Fruit fly (Drosophila melanogaster) whole organism, embryonic: ENCODE measurements around the gene CG6959.

Source experiments
- Bgb ChIP-seq: fragments of 200-800 bp; sonication (Bioruptor generic); IDR thresholded peaks from 2 replicates; pipeline ENCODE4 v1.3.6; 2022; ENCODE audit warnings: missing biosample characterization, missing genetic modification characterization; ENCODE audit not compliant: partially characterized antibody
- CG10274 ChIP-seq: fragments of 200-800 bp; sonication (Bioruptor generic); optimal IDR thresholded peaks from 3 replicates; lab custom pipeline; 2017; ENCODE audit warnings: missing biosample characterization, mild to moderate bottlenecking, missing genetic modification characterization
- CG10959 ChIP-seq: fragments of 200-800 bp; sonication (Bioruptor generic); IDR thresholded peaks from 2 replicates; pipeline ENCODE4 v1.3.6; 2022; ENCODE audit warnings: missing biosample characterization, missing genetic modification characterization
- CG14441 ChIP-seq: fragments of 200-800 bp; sonication (Bioruptor generic); IDR thresholded peaks from 2 replicates; pipeline ENCODE4 v1.3.6; 2022; ENCODE audit warnings: missing biosample characterization, missing genetic modification characterization
- CG2199 ChIP-seq: fragments of 200-800 bp; sonication (Bioruptor generic); IDR thresholded peaks from 3 replicates; pipeline ENCODE4 v1.3.6; 2022; ENCODE audit warnings: missing biosample characterization, missing genetic modification characterization
- CG6175 ChIP-seq: fragments of 200-800 bp; sonication (Bioruptor generic); IDR thresholded peaks from 3 replicates; pipeline ENCODE4 v1.3.6; 2022; ENCODE audit warnings: missing biosample characterization, missing genetic modification characterization
- CG6791 ChIP-seq: fragments of 200-800 bp; sonication (Bioruptor generic); IDR thresholded peaks from 3 replicates; pipeline ENCODE4 v1.3.6; 2022; ENCODE audit warnings: missing biosample characterization, missing genetic modification characterization; ENCODE audit not compliant: partially characterized antibody
- CG6813 ChIP-seq: fragments of 200-800 bp; sonication (Bioruptor generic); optimal IDR thresholded peaks from 2 replicates; lab custom pipeline; 2017; ENCODE audit warnings: missing biosample characterization, missing genetic modification characterization, mild to moderate bottlenecking, moderate library complexity, missing genetic modification reagents
- CG8290 ChIP-seq, 3 experiments: fragments of 200-800 bp; sonication (Bioruptor generic); optimal IDR thresholded peaks; 2 replicates each; lab custom pipeline; 2016 to 2019; ENCODE audit warnings: missing biosample characterization in 3 of 3, missing genetic modification characterization in 3 of 3, mild to moderate bottlenecking in 2 of 3, moderate library complexity in 1 of 3
- CG8765 ChIP-seq: fragments of 200-800 bp; sonication (Bioruptor generic); IDR thresholded peaks from 2 replicates; pipeline ENCODE4 v1.3.6; 2022; ENCODE audit warnings: missing biosample characterization, missing genetic modification characterization
- D19A ChIP-seq: fragments of 200-800 bp; optimal IDR thresholded peaks from 3 replicates; lab custom pipeline; 2019; ENCODE audit warnings: missing biosample characterization, mild to moderate bottlenecking, missing genetic modification characterization, moderate library complexity
- Deaf1 ChIP-seq: fragments of 200-800 bp; optimal IDR thresholded peaks from 3 replicates; lab custom pipeline; 2019; ENCODE audit warnings: missing biosample characterization, mild to moderate bottlenecking, missing genetic modification characterization, moderate library complexity
- Drgx ChIP-seq: fragments of 200-800 bp; sonication (Bioruptor generic); IDR thresholded peaks from 2 replicates; pipeline ENCODE4 v1.3.6; 2022; ENCODE audit warnings: missing biosample characterization, missing genetic modification characterization
- Ets65A ChIP-seq: fragments of 200-800 bp; sonication (Bioruptor generic); peaks from one replicate; lab custom pipeline; 2016; ENCODE audit warnings: missing biosample characterization, missing genetic modification characterization
- Gug ChIP-seq: fragments of 200-800 bp; sonication (Bioruptor generic); IDR thresholded peaks from 4 replicates; pipeline ENCODE4 v1.3.6; 2022; ENCODE audit warnings: missing biosample characterization, missing genetic modification characterization
- HLHmδ ChIP-seq: fragments of 200-800 bp; sonication (Bioruptor generic); optimal IDR thresholded peaks from 2 replicates; lab custom pipeline; 2018; ENCODE audit warnings: missing biosample characterization, mild to moderate bottlenecking, missing genetic modification characterization, moderate library complexity
- MESR4 ChIP-seq: fragments of 200-800 bp; sonication (Bioruptor generic); optimal IDR thresholded peaks from 2 replicates; lab custom pipeline; 2018; ENCODE audit warnings: missing biosample characterization, mild to moderate bottlenecking, missing genetic modification characterization, moderate library complexity
- Med ChIP-seq: fragments of 200-800 bp; sonication (Bioruptor generic); peaks from one replicate; lab custom pipeline; 2016; ENCODE audit warnings: missing biosample characterization, missing genetic modification characterization, mild to moderate bottlenecking, inconsistent platforms, moderate library complexity
- Sin3A ChIP-seq: fragments of >200 bp; optimal IDR thresholded peaks from 2 replicates; lab custom pipeline; 2018
- Sry-δ ChIP-seq: fragments of 200-800 bp; sonication (Bioruptor generic); optimal IDR thresholded peaks from 2 replicates; lab custom pipeline; 2016; ENCODE audit warnings: missing biosample characterization, missing genetic modification characterization
- Xrp1 ChIP-seq: fragments of 200-800 bp; sonication (Bioruptor generic); IDR thresholded peaks from 2 replicates; pipeline ENCODE4 v1.3.6; 2022; ENCODE audit warnings: missing biosample characterization, missing genetic modification characterization
- ara ChIP-seq: fragments of 200-800 bp; sonication (Bioruptor generic); IDR thresholded peaks from 2 replicates; pipeline ENCODE4 v1.3.6; 2022; ENCODE audit warnings: missing biosample characterization, missing genetic modification characterization
- bbx ChIP-seq: fragments of 200-800 bp; sonication (Bioruptor generic); IDR thresholded peaks from 2 replicates; pipeline ENCODE4 v1.3.6; 2022; ENCODE audit warnings: missing biosample characterization, missing genetic modification characterization; ENCODE audit not compliant: partially characterized antibody
- cg ChIP-seq: fragments of 200-800 bp; sonication (Bioruptor generic); optimal IDR thresholded peaks from 3 replicates; lab custom pipeline; 2019; ENCODE audit warnings: missing biosample characterization, mild to moderate bottlenecking, missing genetic modification characterization, moderate library complexity
- chinmo ChIP-seq: fragments of 200-800 bp; sonication (Bioruptor generic); IDR thresholded peaks from 4 replicates; pipeline ENCODE4 v1.3.6; 2022; ENCODE audit warnings: missing biosample characterization, missing genetic modification characterization; ENCODE audit not compliant: partially characterized antibody
- ci ChIP-seq: fragments of 200-800 bp; sonication (Bioruptor generic); IDR thresholded peaks from 3 replicates; pipeline ENCODE4 v1.3.6; 2022; ENCODE audit warnings: missing biosample characterization, missing genetic modification characterization
- dm ChIP-seq: fragments of 200-800 bp; sonication (Bioruptor generic); optimal IDR thresholded peaks from 3 replicates; lab custom pipeline; 2016; ENCODE audit warnings: missing biosample characterization, missing genetic modification characterization
- emc ChIP-seq: fragments of 200-800 bp; sonication (Bioruptor generic); optimal IDR thresholded peaks from 2 replicates; lab custom pipeline; 2016; ENCODE audit warnings: missing biosample characterization, missing genetic modification characterization
- kah ChIP-seq: fragments of 200-800 bp; sonication (Bioruptor generic); optimal IDR thresholded peaks from 2 replicates; lab custom pipeline; 2018; ENCODE audit warnings: missing biosample characterization, mild to moderate bottlenecking, missing genetic modification characterization
- kni ChIP-seq: fragments of 200-800 bp; sonication (Bioruptor generic); optimal IDR thresholded peaks from 3 replicates; lab custom pipeline; 2017; ENCODE audit warnings: mild to moderate bottlenecking, missing biosample characterization, missing genetic modification reagents, missing genetic modification characterization
- lov ChIP-seq, 2 experiments: fragments of 200-800 bp in 1 of 2; fragments of >200 bp in 1 of 2; sonication (Bioruptor generic) in 1 of 2; IDR thresholded peaks in 1 of 2; optimal IDR thresholded peaks in 1 of 2; 2 replicates in 1 of 2; 3 replicates in 1 of 2; pipeline versions ENCODE4 v1.3.6 to Lab custom; 2017 to 2022; ENCODE audit warnings: missing biosample characterization in 1 of 2, missing genetic modification characterization in 1 of 2
- otp ChIP-seq: fragments of 200-800 bp; sonication (Bioruptor generic); IDR thresholded peaks from 3 replicates; pipeline ENCODE4, ENCODE4 v1.3.6; 2022; ENCODE audit warnings: missing biosample characterization, missing genetic modification characterization
- pros ChIP-seq: fragments of 200-800 bp; sonication (Bioruptor generic); optimal IDR thresholded peaks from 3 replicates; lab custom pipeline; 2019; ENCODE audit warnings: missing biosample characterization, mild to moderate bottlenecking, missing genetic modification characterization, moderate library complexity
- ranshi ChIP-seq: fragments of 200-800 bp; sonication (Bioruptor generic); IDR thresholded peaks from 2 replicates; pipeline ENCODE4 v1.3.6; 2022; ENCODE audit warnings: missing biosample characterization, missing genetic modification characterization
- slbo ChIP-seq: fragments of 200-800 bp; sonication (Bioruptor generic); IDR thresholded peaks from 2 replicates; pipeline ENCODE4 v1.3.6; 2022; ENCODE audit warnings: missing biosample characterization, missing genetic modification characterization
- sna ChIP-seq: fragments of 200-800 bp; sonication (Bioruptor generic); IDR thresholded peaks from 2 replicates; pipeline ENCODE4 v1.3.6; 2022; ENCODE audit warnings: missing biosample characterization, missing genetic modification characterization; ENCODE audit not compliant: partially characterized antibody
- ttk ChIP-seq: fragments of 200-800 bp; sonication (Bioruptor generic); IDR thresholded peaks from 2 replicates; pipeline ENCODE4 v2.1.2; 2022; ENCODE audit warnings: missing biosample characterization, missing genetic modification characterization

The CG6959 gene

DNA sequence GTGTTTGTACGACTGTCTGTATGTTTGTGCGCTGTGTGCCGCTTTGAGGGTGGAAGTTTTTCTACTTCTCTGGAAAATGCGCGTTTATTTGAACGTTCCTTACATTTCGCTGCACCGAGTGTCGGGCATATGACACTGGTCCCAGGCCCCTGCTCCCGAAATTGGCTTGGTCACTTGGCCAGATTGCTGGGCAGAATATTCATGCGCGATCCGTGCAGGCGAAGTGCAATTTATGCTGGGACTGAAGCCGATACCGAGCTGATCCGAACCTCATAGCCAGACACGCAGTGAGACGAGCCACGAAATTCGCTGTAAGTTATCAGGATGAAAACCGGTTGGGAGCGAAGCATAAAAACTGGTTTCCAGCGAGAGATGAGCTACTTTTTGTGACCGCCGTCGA, 90.4 kb downstream of the CG6959 start (continued):
- TF ChIP-seq CG10274 (GFP tag; lab: Kevin White, UChicago) (peak; percentile 96), CG2199 (GFP tag; lab: Robert Waterston, UW) (0 out of 3 replicates have a peak, but pooled peaks have one; percentile 52), D19A (tag; lab: Kevin White, UChicago) (no peak), pros (GFP tag; lab: Kevin White, UChicago) (peak; percentile 64), Bgb (GFP tag; lab: Robert Waterston, UW) (peak; percentile 36), CG14441 (peak; percentile 21; the same call in 1 of the 2 replicates), ara (GFP tag; lab: Robert Waterston, UW) (0 out of 2 replicates have a peak, but pooled peaks have one; percentile 19), slbo (GFP tag; lab: Robert Waterston, UW) (peak; percentile 28; the same call in 1 of the 2 replicates), Deaf1 (peak; percentile 70), kah (no peak), bbx (GFP tag; lab: Robert Waterston, UW) (0 out of 2 replicates have a peak, but pooled peaks have one; percentile 20), HLHmδ (GFP tag; lab: Kevin White, UChicago) (peak; percentile 42), kni (GFP tag; lab: Kevin White, UChicago) (peak; percentile 49), lov (optimal IDR thresholded peaks at IDR 0.05; lab: Kevin White, UChicago) (no peak), lov (GFP tag; IDR thresholded peaks at IDR 0.05; lab: Robert Waterston, UW) (0 out of 3 replicates have a peak, but pooled peaks have one; percentile 31), ttk (GFP tag; lab: Robert Waterston, UW) (peak; percentile 48; the same call in 1 of the 2 replicates), ci (GFP tag; lab: Robert Waterston, UW) (peak; percentile 83), CG10959 (GFP tag; lab: Robert Waterston, UW) (0 out of 2 replicates have a peak, but pooled peaks have one; percentile 14), CG8765 (peak; percentile 49; the same call in 1 of the 2 replicates), otp (GFP tag; lab: Robert Waterston, UW) (0 out of 3 replicates have a peak, but pooled peaks have one; percentile 5), Sry-δ (GFP tag; lab: Kevin White, UChicago) (no peak), CG8290 (GFP tag; optimal IDR thresholded peaks at IDR 0.05; lab: Kevin White, UChicago) (no peak), CG8290 (tag; optimal IDR thresholded peaks at IDR 0.05; lab: Kevin White, UChicago) (peak in 1 of 2 experiments; percentile 56), dm (no peak), Gug (GFP tag; lab: Robert Waterston, UW) (peak; percentile 63; the same call in 3 of the 4 replicates), sna (0 out of 2 replicates have a peak, but pooled peaks have one; percentile 20), emc (GFP tag; lab: Kevin White, UChicago) (no peak), Sin3A (lab: Kevin White, UChicago) (no peak), ranshi (GFP tag; lab: Robert Waterston, UW) (peak; percentile 53), CG6813 (GFP tag; lab: Kevin White, UChicago) (no peak), Xrp1 (GFP tag; lab: Robert Waterston, UW) (0 out of 2 replicates have a peak, but pooled peaks have one; percentile 4), Ets65A (GFP tag; lab: Kevin White, UChicago) (peak; percentile 69), CG6791 (0 out of 3 replicates have a peak, but pooled peaks have one; percentile 25), MESR4 (GFP tag; lab: Kevin White, UChicago) (no peak), Drgx (GFP tag; lab: Robert Waterston, UW) (peak; percentile 57; the same call in 1 of the 2 replicates), cg (peak; percentile 3), chinmo (peak; percentile 85; the same call in 2 of the 4 replicates), Med (peak; percentile 84), CG6175 (0 out of 3 replicates have a peak, but pooled peaks have one; percentile 9)
